Worm (Caenorhabditis elegans) whole organism, midembryonic: ENCODE measurements around the gene fbxb-30.
A peak's percentile ranks its signal among the peaks of the same experiment; 100 is the strongest.
"Not testable (repeated sequence)": the region's sequence is repeated elsewhere in the genome, so short reads cannot be mapped to it uniquely, and the experiment has no call there.

Experiments
- T22C8.4 ChIP-seq: fragments of 200-800 bp; sonication (Bioruptor generic); IDR thresholded peaks from 2 replicates; pipeline ENCODE4 v1.3.6; 2022; ENCODE audit warnings: missing genetic modification characterization, missing compliant biosample characterization
- cog-1 ChIP-seq: sonication (generic microtip); optimal IDR thresholded peaks from 2 replicates; lab custom pipeline; 2016; ENCODE audit warnings: missing genetic modification characterization, missing compliant biosample characterization
- flt-1 ChIP-seq: fragments of 200-800 bp; sonication (Bioruptor generic); IDR thresholded peaks from 2 replicates; pipeline ENCODE4 v1.3.6; 2022; ENCODE audit warnings: missing genetic modification characterization, missing compliant biosample characterization
- klf-2 ChIP-seq: fragments of 200-800 bp; sonication (Bioruptor generic); conservative IDR thresholded peaks from 2 replicates; pipeline ENCODE4 v1.3.6; 2022; ENCODE audit warnings: missing genetic modification reagents, missing genetic modification characterization, missing compliant biosample characterization
- med-1 ChIP-seq: sonication (generic microtip); optimal IDR thresholded peaks from 2 replicates; lab custom pipeline; 2017; ENCODE audit warnings: missing genetic modification characterization, mild to moderate bottlenecking, missing compliant biosample characterization, antibody characterized with exemption, missing genetic modification reagents; ENCODE audit not compliant: insufficient read depth
- ref-1 ChIP-seq: fragments of 200-800 bp; sonication (Bioruptor generic); conservative IDR thresholded peaks from 2 replicates; pipeline ENCODE4 v1.3.6; 2022; ENCODE audit warnings: missing genetic modification reagents, missing genetic modification characterization, missing compliant biosample characterization
- tab-1 ChIP-seq: fragments of 200-800 bp; sonication (Bioruptor generic); IDR thresholded peaks from 2 replicates; pipeline ENCODE4 v1.3.6; 2022; ENCODE audit warnings: missing genetic modification characterization, missing compliant biosample characterization
- ztf-23 ChIP-seq: fragments of 200-800 bp; sonication (Bioruptor generic); IDR thresholded peaks from 2 replicates; pipeline ENCODE4 v1.3.6; 2022; ENCODE audit warnings: missing genetic modification reagents, missing genetic modification characterization, missing compliant biosample characterization
- ztf-29 ChIP-seq: fragments of 200-800 bp; sonication (Bioruptor generic); IDR thresholded peaks from 2 replicates; pipeline ENCODE4 v1.3.6; 2022; ENCODE audit warnings: missing genetic modification reagents, missing genetic modification characterization, missing compliant biosample characterization

Gene fbxb-30

DNA sequence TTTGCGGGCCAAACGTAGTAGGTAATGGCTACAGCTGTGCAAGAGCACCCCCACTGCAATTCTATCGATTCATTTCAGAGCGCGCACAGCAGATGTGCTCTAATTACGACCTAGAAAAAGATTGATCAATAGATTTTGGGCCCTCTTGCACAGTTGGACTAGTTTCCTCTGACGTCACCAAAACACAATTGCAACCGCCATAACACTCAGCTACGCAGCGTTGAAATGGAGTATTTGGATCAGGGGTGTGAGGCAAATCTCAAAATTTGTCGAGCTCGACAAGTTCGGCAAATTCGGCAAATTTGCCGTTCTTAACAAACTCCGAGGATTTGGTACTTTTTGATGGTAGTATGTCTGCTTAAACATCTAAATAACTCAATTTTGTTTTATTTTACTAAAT is 34.3 kb downstream of the fbxb-30 start, which contains the start of gene fbxc-18:
TSS of gene fbxc-18 (minus strand) at position 101 of the 400 bp plus-strand sequence.
- not testable (repeated sequence) for TF ChIP-seq flt-1 (GFP tag; lab: Robert Waterston, UW); med-1; ztf-23

DNA sequence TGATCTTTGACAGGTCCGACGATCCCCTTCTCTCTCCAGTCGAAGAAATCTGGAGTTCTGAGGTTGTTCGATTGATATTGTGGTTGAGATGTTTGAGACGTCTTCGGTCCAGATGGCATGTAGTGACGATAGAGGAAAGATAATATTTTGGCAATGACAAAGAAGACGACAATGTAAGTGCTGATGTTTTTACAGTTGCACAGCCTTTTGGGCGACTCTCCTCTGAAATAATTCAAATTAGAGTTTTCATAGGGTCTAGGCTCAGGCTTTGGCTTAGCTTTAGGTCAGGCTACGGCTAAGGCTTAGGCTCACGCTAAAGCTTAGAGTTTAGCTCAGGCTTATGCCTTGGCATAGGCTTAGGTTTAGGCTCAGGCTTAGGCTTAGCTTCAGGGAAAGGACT is 39.3 kb downstream of the fbxb-30 start, which contains the start of gene C32B5.13:
TSS of gene C32B5.13 (minus strand) at position 101 of the 400 bp plus-strand sequence.
- TF ChIP-seq ztf-29 (GFP tag; lab: Robert Waterston, UW) (no peak), ref-1 (no peak), flt-1 (GFP tag; lab: Robert Waterston, UW) (no peak), med-1 (no peak), ztf-23 (no peak), T22C8.4 (GFP tag; lab: Robert Waterston, UW) (no peak), tab-1 (no peak), cog-1 (no peak), klf-2 (no peak)

DNA sequence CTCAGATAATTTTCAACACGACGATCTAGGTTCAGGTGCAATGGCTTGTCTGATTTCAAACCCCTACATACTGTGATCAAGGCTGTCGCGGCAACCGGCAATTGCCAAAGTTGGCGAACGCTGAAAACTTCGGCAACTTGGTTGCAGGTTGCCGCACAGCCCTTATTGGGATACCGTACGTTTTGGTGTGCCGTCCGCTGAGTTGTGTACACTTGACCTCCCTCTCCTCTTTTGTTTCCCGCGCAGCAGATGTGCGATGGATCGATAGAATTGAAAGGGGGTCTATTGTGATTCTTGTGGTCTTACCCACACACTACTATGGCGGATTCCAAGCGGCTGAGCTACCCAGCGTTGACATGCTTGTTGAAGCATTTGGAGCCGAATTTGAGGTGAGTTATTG is 41.0 kb downstream of the fbxb-30 start, which contains the start of the genes C32B5.18 and C32B5.7:
TSS of gene C32B5.18 (plus strand) at position 301 of the 400 bp plus-strand sequence.
TSS of gene C32B5.7 (plus strand) at position 311 of the 400 bp plus-strand sequence.
- TF ChIP-seq klf-2 = no peak
- TF ChIP-seq flt-1 (GFP tag; lab: Robert Waterston, UW) = no peak
- no peak for TF ChIP-seq med-1
- no peak for TF ChIP-seq cog-1
- TF ChIP-seq tab-1 = no peak
- TF ChIP-seq ztf-29 (GFP tag; lab: Robert Waterston, UW) = no peak
- no peak for TF ChIP-seq T22C8.4 (GFP tag; lab: Robert Waterston, UW)
- no peak for TF ChIP-seq ztf-23
- no peak for TF ChIP-seq ref-1

DNA sequence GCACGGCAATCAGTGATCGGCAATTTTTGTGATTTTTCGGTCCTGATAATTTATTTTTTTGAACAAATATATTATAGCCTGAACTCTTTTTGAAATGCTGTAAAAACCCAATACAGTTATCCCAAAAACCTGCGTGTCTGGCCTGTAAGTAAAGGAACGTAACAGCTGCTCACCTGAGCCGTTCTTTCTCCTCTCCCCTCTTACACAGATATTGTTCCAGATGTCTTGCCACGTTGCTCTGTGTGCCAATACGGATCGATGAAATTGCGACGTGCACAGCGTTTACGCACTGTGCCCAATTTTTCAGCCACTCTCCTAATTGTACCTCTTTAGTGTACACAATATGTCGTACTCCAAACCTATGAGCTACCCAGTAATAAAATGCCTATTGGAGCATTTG is 42.6 kb downstream of the fbxb-30 start, which contains the start of gene sdz-4:
TSS of gene sdz-4 (plus strand) at position 301 of the 400 bp plus-strand sequence.
- TF ChIP-seq ztf-23 = no peak
- no peak for TF ChIP-seq ztf-29 (GFP tag; lab: Robert Waterston, UW)
- no peak for TF ChIP-seq T22C8.4 (GFP tag; lab: Robert Waterston, UW)

DNA sequence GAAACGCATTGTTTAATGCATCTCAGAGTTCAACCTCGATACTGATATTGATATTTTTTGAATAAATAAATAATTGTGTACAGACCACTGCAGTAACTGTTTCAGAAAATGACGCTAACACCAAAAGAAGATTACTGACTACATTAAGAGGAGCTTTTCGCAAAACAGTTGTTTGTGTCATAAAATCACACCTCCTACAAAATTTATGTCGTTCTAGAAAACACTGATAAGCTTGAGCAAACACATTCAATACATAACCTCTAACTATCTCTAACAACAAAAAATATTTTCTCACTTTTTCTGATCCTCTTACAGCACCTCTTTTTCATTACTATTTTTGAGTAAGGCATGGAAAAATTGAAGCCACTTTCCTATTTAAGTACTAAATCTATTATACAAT is 46.6 kb downstream of the fbxb-30 start, which contains the start of gene fbxc-7:
TSS of gene fbxc-7 (plus strand) at position 301 of the 400 bp plus-strand sequence.
- TF ChIP-seq T22C8.4 (GFP tag; lab: Robert Waterston, UW); ztf-23; klf-2: not testable (repeated sequence)

DNA sequence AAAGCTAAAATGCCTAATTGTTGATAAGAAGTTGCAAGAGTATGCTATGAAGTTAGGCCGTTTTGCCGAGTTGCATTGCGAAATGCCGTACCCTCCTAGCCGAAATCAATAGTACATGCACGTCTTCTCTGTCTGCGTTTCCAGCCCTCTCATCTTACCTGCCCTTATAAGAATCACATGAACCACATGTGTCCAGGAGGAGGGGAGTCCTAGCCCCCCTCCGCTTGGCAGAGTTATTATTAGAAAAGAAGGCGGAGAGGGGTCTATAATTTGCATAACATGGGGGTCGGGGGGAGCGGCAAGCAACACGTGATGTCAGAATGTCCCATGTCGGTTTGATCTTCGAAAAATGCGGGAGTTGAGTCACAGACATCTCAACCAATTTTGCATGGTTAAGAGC is 48.2 kb downstream of the fbxb-30 start:
- TF ChIP-seq ztf-29 (GFP tag; lab: Robert Waterston, UW) (0 out of 2 replicates have a peak, but pooled peaks have one; percentile 18), flt-1 (GFP tag; lab: Robert Waterston, UW) (peak; percentile 61; the same call in 1 of the 2 replicates), med-1 (no peak)
